Worm (Caenorhabditis elegans) whole organism, late embryonic: ENCODE data around the gene dylt-2.
A peak's percentile ranks its signal among the peaks of the same experiment; 100 is the strongest.

ENCODE experiments used
- C38D4.7 ChIP-seq: fragments of 200-800 bp; sonication (Bioruptor generic); optimal IDR thresholded peaks from 2 replicates; lab custom pipeline; 2018; ENCODE audit warnings: mild to moderate bottlenecking, missing genetic modification characterization, moderate library complexity, missing compliant biosample characterization
- F13H6.1 ChIP-seq: sonication (generic microtip); optimal IDR thresholded peaks from 2 replicates; lab custom pipeline; 2016; ENCODE audit warnings: missing genetic modification characterization, missing compliant biosample characterization
- Y22D7AL.16 ChIP-seq: sonication (generic microtip); optimal IDR thresholded peaks from 2 replicates; lab custom pipeline; 2016; ENCODE audit warnings: missing genetic modification characterization, missing compliant biosample characterization
- ama-1 ChIP-seq: fragments of 150-350 bp; optimal IDR thresholded peaks from 2 replicates; lab custom pipeline; 2014
- ceh-14 ChIP-seq: sonication (generic microtip); optimal IDR thresholded peaks from 2 replicates; lab custom pipeline; 2016; ENCODE audit warnings: missing genotype, missing genetic modification characterization, missing compliant biosample characterization
- ceh-19 ChIP-seq: fragments of 200-800 bp; sonication (Bioruptor generic); optimal IDR thresholded peaks from 2 replicates; lab custom pipeline; 2018; ENCODE audit warnings: mild to moderate bottlenecking, missing genetic modification characterization, missing compliant biosample characterization
- ceh-22 ChIP-seq: sonication (generic microtip); optimal IDR thresholded peaks from 2 replicates; lab custom pipeline; 2017; ENCODE audit warnings: missing biosample characterization, missing genetic modification characterization
- ceh-24 ChIP-seq: sonication (generic microtip); optimal IDR thresholded peaks from 2 replicates; lab custom pipeline; 2016; ENCODE audit warnings: mild to moderate bottlenecking, missing genetic modification characterization, missing compliant biosample characterization
- ceh-30 ChIP-seq: fragments of 150-350 bp; optimal IDR thresholded peaks from 2 replicates; lab custom pipeline; 2014; ENCODE audit warnings: missing biosample characterization, missing genetic modification characterization
- ceh-31 ChIP-seq: sonication (generic microtip); optimal IDR thresholded peaks from 2 replicates; lab custom pipeline; 2016; ENCODE audit warnings: missing genetic modification characterization, missing compliant biosample characterization
- ceh-45 ChIP-seq: fragments of 200-800 bp; sonication (Bioruptor generic); IDR thresholded peaks from 2 replicates; pipeline ENCODE4 v1.3.6; 2022; ENCODE audit warnings: missing genetic modification reagents, missing genetic modification characterization, missing compliant biosample characterization
- ceh-6 ChIP-seq: fragments of 200-800 bp; sonication (Bioruptor generic); optimal IDR thresholded peaks from 2 replicates; lab custom pipeline; 2018; ENCODE audit warnings: mild to moderate bottlenecking, missing genetic modification characterization, missing compliant biosample characterization
- ceh-9 ChIP-seq: sonication (generic microtip); optimal IDR thresholded peaks from 2 replicates; lab custom pipeline; 2016; ENCODE audit warnings: mild to moderate bottlenecking, missing genetic modification characterization, inconsistent platforms, missing compliant biosample characterization
- che-1 ChIP-seq: sonication (generic microtip); optimal IDR thresholded peaks from 2 replicates; lab custom pipeline; 2016; ENCODE audit warnings: mild to moderate bottlenecking, missing genetic modification characterization, missing compliant biosample characterization
- elt-2 ChIP-seq: sonication (generic microtip); optimal IDR thresholded peaks from 2 replicates; lab custom pipeline; 2016; ENCODE audit warnings: missing genetic modification reagents, missing genetic modification characterization, missing compliant biosample characterization
- elt-4 ChIP-seq: sonication (generic microtip); optimal IDR thresholded peaks from 2 replicates; lab custom pipeline; 2016; ENCODE audit warnings: missing genetic modification characterization, missing compliant biosample characterization
- fax-1 ChIP-seq: sonication (generic microtip); optimal IDR thresholded peaks from 2 replicates; lab custom pipeline; 2016; ENCODE audit warnings: missing genotype, missing genetic modification characterization, missing compliant biosample characterization
- gmeb-2 ChIP-seq: sonication (generic microtip); optimal IDR thresholded peaks from 2 replicates; lab custom pipeline; 2016; ENCODE audit warnings: missing genetic modification characterization, inconsistent platforms, missing compliant biosample characterization
- hlh-13 ChIP-seq: fragments of 200-800 bp; sonication (Bioruptor generic); optimal IDR thresholded peaks from 2 replicates; lab custom pipeline; 2018; ENCODE audit warnings: mild to moderate bottlenecking, missing genetic modification characterization, missing compliant biosample characterization
- hlh-15 ChIP-seq: sonication (generic microtip); optimal IDR thresholded peaks from 2 replicates; lab custom pipeline; 2016; ENCODE audit warnings: missing genetic modification characterization, missing compliant biosample characterization
- hlh-30 ChIP-seq: sonication (generic microtip); optimal IDR thresholded peaks from 2 replicates; lab custom pipeline; 2017; ENCODE audit warnings: antibody characterized with exemption, missing genetic modification characterization, missing compliant biosample characterization; ENCODE audit not compliant: insufficient read depth
- hlh-6 ChIP-seq: sonication (generic microtip); optimal IDR thresholded peaks from 2 replicates; lab custom pipeline; 2016; ENCODE audit warnings: missing genotype, missing genetic modification characterization, missing compliant biosample characterization
- lim-6 ChIP-seq: sonication (generic microtip); optimal IDR thresholded peaks from 2 replicates; lab custom pipeline; 2016; ENCODE audit warnings: missing genetic modification characterization, missing compliant biosample characterization
- nhr-11 ChIP-seq: fragments of 150-350 bp; optimal IDR thresholded peaks from 2 replicates; lab custom pipeline; 2014; ENCODE audit warnings: missing biosample characterization, missing genetic modification characterization
- nhr-232 ChIP-seq: sonication (generic microtip); optimal IDR thresholded peaks from 2 replicates; lab custom pipeline; 2016; ENCODE audit warnings: missing genetic modification characterization, missing compliant biosample characterization
- pat-9 ChIP-seq: fragments of 200-800 bp; sonication (Bioruptor generic); optimal IDR thresholded peaks from 2 replicates; lab custom pipeline; 2018; ENCODE audit warnings: mild to moderate bottlenecking, missing genetic modification characterization, moderate library complexity, missing compliant biosample characterization
- pha-2 ChIP-seq: sonication (generic microtip); optimal IDR thresholded peaks from 2 replicates; lab custom pipeline; 2017; ENCODE audit warnings: mild to moderate bottlenecking, missing genetic modification characterization, missing compliant biosample characterization
- pha-4 ChIP-seq: fragments of 150-350 bp; optimal IDR thresholded peaks from 2 replicates; lab custom pipeline; 2018; ENCODE audit warnings: missing biosample characterization, missing genetic modification reagents, missing genetic modification characterization
- rnt-1 ChIP-seq: sonication (generic microtip); optimal IDR thresholded peaks from 2 replicates; lab custom pipeline; 2016; ENCODE audit warnings: missing genetic modification characterization, missing compliant biosample characterization
- sdc-2 ChIP-seq: sonication (generic microtip); optimal IDR thresholded peaks from 2 replicates; lab custom pipeline; 2016; ENCODE audit warnings: missing genotype, missing genetic modification characterization, missing compliant biosample characterization
- sox-2 ChIP-seq: fragments of 200-800 bp; sonication (Bioruptor generic); IDR thresholded peaks from 2 replicates; pipeline ENCODE4 v1.3.6; 2022; ENCODE audit warnings: missing genetic modification reagents, missing genetic modification characterization, missing compliant biosample characterization
- syd-9 ChIP-seq: sonication (generic microtip); optimal IDR thresholded peaks from 2 replicates; lab custom pipeline; 2016; ENCODE audit warnings: mild to moderate bottlenecking, missing genetic modification characterization, moderate library complexity, missing compliant biosample characterization
- tbx-2 ChIP-seq: sonication (generic microtip); optimal IDR thresholded peaks from 2 replicates; lab custom pipeline; 2016; ENCODE audit warnings: missing genetic modification characterization, missing compliant biosample characterization
- unc-42 ChIP-seq: sonication (generic microtip); optimal IDR thresholded peaks from 2 replicates; lab custom pipeline; 2016; ENCODE audit warnings: missing genotype, missing genetic modification characterization, missing compliant biosample characterization
- unc-86 ChIP-seq: sonication (generic microtip); optimal IDR thresholded peaks from 2 replicates; lab custom pipeline; 2016; ENCODE audit warnings: missing genetic modification characterization, missing compliant biosample characterization
- zip-5 ChIP-seq: sonication (generic microtip); optimal IDR thresholded peaks from 2 replicates; lab custom pipeline; 2016; ENCODE audit warnings: missing genetic modification characterization, missing compliant biosample characterization

Gene dylt-2

DNA sequence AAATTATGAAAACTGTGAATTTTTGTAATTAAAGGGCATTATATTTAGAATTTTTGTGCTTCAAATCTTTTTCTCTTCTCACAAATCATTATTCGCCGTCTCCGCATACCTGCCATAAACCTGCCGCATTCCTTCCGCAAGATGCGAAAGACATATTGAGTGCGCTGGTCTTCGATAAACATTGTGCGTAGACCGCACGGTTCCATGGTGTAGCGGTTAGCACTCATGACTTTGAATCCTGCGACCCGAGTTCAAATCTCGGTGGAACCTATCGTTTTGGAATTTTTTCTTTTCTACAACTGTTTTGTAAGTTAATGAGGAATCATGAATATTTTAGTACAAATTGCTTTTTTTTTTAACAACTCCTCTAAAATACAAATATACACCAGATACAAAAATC lies 14.5 kb downstream of the dylt-2 start:
- TF ChIP-seq ceh-24 (tag; lab: Kevin White, UChicago) (no peak), nhr-232 (tag; lab: Kevin White, UChicago) (peak; percentile 6), ceh-19 (no peak), ceh-6 (GFP tag; lab: Kevin White, UChicago) (peak; percentile 28), unc-86 (peak; percentile 49), elt-2 (tag; lab: Kevin White, UChicago) (peak; percentile 38), Y22D7AL.16 (tag; lab: Kevin White, UChicago) (peak; percentile 11), pha-2 (tag; lab: Kevin White, UChicago) (peak; percentile 41), hlh-30 (tag; lab: Kevin White, UChicago) (peak; percentile 27), rnt-1 (peak; percentile 36), gmeb-2 (peak; percentile 4)

DNA sequence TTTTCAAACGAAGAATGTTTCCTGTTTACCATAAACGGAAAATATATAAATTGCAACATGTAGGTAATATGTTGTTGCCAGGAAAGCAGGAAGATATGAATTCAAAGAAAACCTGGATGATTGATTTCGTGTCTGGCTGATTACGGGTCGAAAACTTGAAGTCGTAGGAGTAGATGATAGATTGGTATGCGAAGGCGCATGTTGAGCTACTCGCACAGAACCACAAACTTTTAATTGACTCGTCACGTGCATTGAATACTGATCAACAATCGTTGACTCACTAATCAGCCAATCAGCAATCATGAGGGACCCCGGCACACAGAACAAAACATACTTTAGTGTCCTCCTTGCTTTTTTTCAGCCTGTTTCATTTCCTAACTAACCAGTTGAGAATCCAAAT lies 18.7 kb downstream of the dylt-2 start:
- TF ChIP-seq Y22D7AL.16 (tag; lab: Kevin White, UChicago): no peak
- TF ChIP-seq lim-6 (tag; lab: Kevin White, UChicago): no peak
- TF ChIP-seq fax-1 (tag; lab: Kevin White, UChicago): no peak
- TF ChIP-seq hlh-15 (tag; lab: Kevin White, UChicago): no peak
- TF ChIP-seq elt-2 (tag; lab: Kevin White, UChicago): no peak
- TF ChIP-seq tbx-2 (tag; lab: Kevin White, UChicago): no peak
- TF ChIP-seq pat-9 (tag; lab: Kevin White, UChicago): no peak
- no peak for TF ChIP-seq ceh-9 (tag; lab: Kevin White, UChicago)
- no peak for TF ChIP-seq ceh-19
- TF ChIP-seq ceh-30: no peak
- no peak for TF ChIP-seq ceh-45
- no peak for TF ChIP-seq sox-2 (GFP tag; lab: Robert Waterston, UW)
- no peak for TF ChIP-seq che-1 (tag; lab: Kevin White, UChicago)
- TF ChIP-seq sdc-2 (tag; lab: Kevin White, UChicago): no peak
- TF ChIP-seq C38D4.7: no peak

- TF ChIP-seq hlh-6 (tag; lab: Kevin White, UChicago) (peak; percentile 5), rnt-1 (no peak)
Observed at ce11 chrX:8919323-8919722, 20.6 kb downstream of the dylt-2 start, which contains the start of gene nlp-14. Gene nlp-14 (minus strand): TSS chrX:8919423.

DNA sequence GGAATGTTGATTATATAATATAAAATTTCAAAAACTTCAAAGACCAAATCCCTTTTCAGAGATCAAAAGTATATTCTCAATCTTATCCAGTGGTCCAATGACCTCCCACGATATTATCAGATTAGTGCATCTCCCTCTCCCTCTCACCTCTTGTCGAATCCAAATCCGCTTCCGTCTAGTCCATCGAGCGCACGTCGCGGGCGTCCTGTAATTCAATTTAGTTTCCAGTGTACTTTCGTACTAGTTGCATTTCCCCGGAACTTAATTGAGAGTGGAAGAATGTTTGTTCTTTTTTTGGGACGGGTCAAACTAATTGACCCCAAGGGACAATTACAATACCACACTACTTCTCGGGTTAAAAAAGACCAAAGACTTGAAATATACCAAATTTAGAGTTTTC lies 21.2 kb downstream of the dylt-2 start:
- TF ChIP-seq unc-42 (tag; lab: Kevin White, UChicago): peak; percentile 98
- no peak for TF ChIP-seq che-1 (tag; lab: Kevin White, UChicago)
- TF ChIP-seq syd-9: no peak
- peak; percentile 30 for TF ChIP-seq ceh-31 (tag; lab: Kevin White, UChicago)
- no peak for TF ChIP-seq pat-9 (tag; lab: Kevin White, UChicago)
- TF ChIP-seq gmeb-2: no peak
- no peak for TF ChIP-seq ama-1
- no peak for TF ChIP-seq elt-4 (tag; lab: Kevin White, UChicago)
- no peak for TF ChIP-seq ceh-22 (tag; lab: Kevin White, UChicago)

- TF ChIP-seq hlh-13 (GFP tag; lab: Kevin White, UChicago) (no peak), F13H6.1 (tag; lab: Kevin White, UChicago) (no peak), C38D4.7 (no peak), Y22D7AL.16 (tag; lab: Kevin White, UChicago) (no peak), zip-5 (tag; lab: Kevin White, UChicago) (no peak), ceh-30 (no peak), ceh-9 (tag; lab: Kevin White, UChicago) (no peak), nhr-11 (tag; lab: Kevin White, UChicago) (no peak), elt-2 (tag; lab: Kevin White, UChicago) (no peak), ceh-31 (tag; lab: Kevin White, UChicago) (no peak), ceh-14 (tag; lab: Kevin White, UChicago) (no peak), pha-4 (no peak)
- TF ChIP-seq, all 69 proteins: peak for 0
Observed at ce11 chrX:8917730-8918129, 22.2 kb downstream of the dylt-2 start.
